Fruit fly (Drosophila melanogaster) whole organism, embryonic: Measurements from ENCODE around the gene corto.

ENCODE experiments used
- ATbp ChIP-seq: fragments of 200-800 bp; sonication (Bioruptor generic); optimal IDR thresholded peaks from 2 replicates; lab custom pipeline; 2017; ENCODE audit warnings: missing biosample characterization, mild to moderate bottlenecking, missing genetic modification characterization, missing genetic modification reagents
- Blimp-1 ChIP-seq: fragments of 200-800 bp; sonication (Bioruptor generic); optimal IDR thresholded peaks from 3 replicates; lab custom pipeline; 2018; ENCODE audit warnings: missing biosample characterization, missing genetic modification characterization, mild to moderate bottlenecking, moderate library complexity, missing genetic modification reagents
- BtbVII ChIP-seq: fragments of 200-800 bp; sonication (Bioruptor generic); optimal IDR thresholded peaks from 3 replicates; lab custom pipeline; 2017; ENCODE audit warnings: missing biosample characterization, mild to moderate bottlenecking, missing genetic modification characterization
- CG11085 ChIP-seq: fragments of 200-800 bp; sonication (Bioruptor generic); IDR thresholded peaks from 2 replicates; pipeline ENCODE4 v1.3.6; 2022; ENCODE audit warnings: missing biosample characterization, missing genetic modification characterization
- CG11504 ChIP-seq: fragments of 200-800 bp; sonication (Bioruptor generic); optimal IDR thresholded peaks from 3 replicates; lab custom pipeline; 2019; ENCODE audit warnings: missing biosample characterization, mild to moderate bottlenecking, missing genetic modification characterization, moderate library complexity
- CG11560 ChIP-seq: fragments of 200-800 bp; sonication (Bioruptor generic); IDR thresholded peaks from 3 replicates; pipeline ENCODE4 v1.3.6; 2022; ENCODE audit warnings: missing biosample characterization, missing genetic modification characterization
- CG12299 ChIP-seq: fragments of 200-800 bp; sonication (Bioruptor generic); optimal IDR thresholded peaks from 2 replicates; lab custom pipeline; 2018; ENCODE audit warnings: missing biosample characterization, mild to moderate bottlenecking, missing genetic modification characterization
- CG12659 ChIP-seq: fragments of 200-800 bp; sonication (Bioruptor generic); optimal IDR thresholded peaks from 3 replicates; lab custom pipeline; 2017; ENCODE audit warnings: mild to moderate bottlenecking, missing biosample characterization, missing genetic modification reagents, missing genetic modification characterization
- CG12744 ChIP-seq: fragments of 200-800 bp; sonication (Bioruptor generic); optimal IDR thresholded peaks from 2 replicates; lab custom pipeline; 2016; ENCODE audit warnings: missing biosample characterization, missing genetic modification characterization
- CG13296 ChIP-seq: fragments of 200-800 bp; sonication (Bioruptor generic); optimal IDR thresholded peaks from 3 replicates; lab custom pipeline; 2018; ENCODE audit warnings: missing biosample characterization, mild to moderate bottlenecking, missing genetic modification characterization
- CG14710 ChIP-seq: fragments of 200-800 bp; sonication (Bioruptor generic); optimal IDR thresholded peaks from 3 replicates; lab custom pipeline; 2019; ENCODE audit warnings: missing biosample characterization, mild to moderate bottlenecking, missing genetic modification characterization, moderate library complexity
- CG17361 ChIP-seq: fragments of 200-800 bp; sonication (Bioruptor generic); IDR thresholded peaks from 3 replicates; pipeline ENCODE4 v1.3.6; 2022; ENCODE audit warnings: missing biosample characterization, missing genetic modification characterization
- CG17829 ChIP-seq: fragments of 200-800 bp; optimal IDR thresholded peaks from 2 replicates; lab custom pipeline; 2019; ENCODE audit warnings: missing biosample characterization, mild to moderate bottlenecking, missing genetic modification characterization, moderate library complexity
- CG18476 ChIP-seq: fragments of 200-800 bp; sonication (Bioruptor generic); optimal IDR thresholded peaks from 2 replicates; lab custom pipeline; 2016; ENCODE audit warnings: missing biosample characterization, mild to moderate bottlenecking, missing genetic modification characterization
- CG2202 ChIP-seq: fragments of 200-800 bp; sonication (Bioruptor generic); optimal IDR thresholded peaks from 2 replicates; lab custom pipeline; 2018; ENCODE audit warnings: missing biosample characterization, mild to moderate bottlenecking, missing genetic modification characterization
- CG30020 ChIP-seq: fragments of 200-800 bp; optimal IDR thresholded peaks from 2 replicates; lab custom pipeline; 2019; ENCODE audit warnings: missing biosample characterization, mild to moderate bottlenecking, missing genetic modification characterization, moderate library complexity
- CG3407 ChIP-seq: fragments of 200-800 bp; sonication (Bioruptor generic); optimal IDR thresholded peaks from 2 replicates; lab custom pipeline; 2018; ENCODE audit warnings: missing biosample characterization, mild to moderate bottlenecking, missing genetic modification characterization
- CG4707 ChIP-seq: fragments of 200-800 bp; sonication (Bioruptor generic); optimal IDR thresholded peaks from 2 replicates; lab custom pipeline; 2018; ENCODE audit warnings: missing biosample characterization, mild to moderate bottlenecking, missing genetic modification characterization, moderate library complexity
- CG6683 ChIP-seq: fragments of 200-800 bp; sonication (Bioruptor generic); optimal IDR thresholded peaks from 2 replicates; lab custom pipeline; 2017; ENCODE audit warnings: missing biosample characterization, mild to moderate bottlenecking, missing genetic modification characterization, missing genetic modification reagents
- CG6765 ChIP-seq: fragments of 200-800 bp; sonication (Bioruptor generic); optimal IDR thresholded peaks from 3 replicates; lab custom pipeline; 2017; ENCODE audit warnings: missing biosample characterization, mild to moderate bottlenecking, missing genetic modification characterization
- CG7786 ChIP-seq: fragments of 200-800 bp; sonication (Bioruptor generic); optimal IDR thresholded peaks from 2 replicates; lab custom pipeline; 2016; ENCODE audit warnings: missing biosample characterization, missing genetic modification characterization
- CG8924 ChIP-seq: fragments of 200-800 bp; optimal IDR thresholded peaks from 3 replicates; lab custom pipeline; 2019; ENCODE audit warnings: missing biosample characterization, mild to moderate bottlenecking, missing genetic modification characterization, moderate library complexity
- CG9609 ChIP-seq: fragments of 200-800 bp; sonication (Bioruptor generic); optimal IDR thresholded peaks from 3 replicates; lab custom pipeline; 2016; ENCODE audit warnings: missing biosample characterization, missing genetic modification characterization
- Dbx ChIP-seq: fragments of 200-800 bp; sonication (Bioruptor generic); IDR thresholded peaks from 3 replicates; pipeline ENCODE4 v1.3.6; 2022; ENCODE audit warnings: missing biosample characterization, missing genetic modification characterization
- Dip3 ChIP-seq: fragments of 200-800 bp; sonication (Bioruptor generic); optimal IDR thresholded peaks from 3 replicates; lab custom pipeline; 2016; ENCODE audit warnings: missing biosample characterization, missing genetic modification characterization
- Doc2 ChIP-seq: fragments of 200-800 bp; sonication (Bioruptor generic); IDR thresholded peaks from 2 replicates; pipeline ENCODE4 v1.3.6; 2022; ENCODE audit warnings: missing biosample characterization, missing genetic modification characterization
- HLH54F ChIP-seq: fragments of 200-800 bp; sonication (Bioruptor generic); optimal IDR thresholded peaks from 3 replicates; lab custom pipeline; 2016; ENCODE audit warnings: missing biosample characterization, missing genetic modification characterization
- Hmx ChIP-seq: fragments of 200-800 bp; sonication (Bioruptor generic); optimal IDR thresholded peaks from 2 replicates; lab custom pipeline; 2016; ENCODE audit warnings: missing biosample characterization, missing genetic modification characterization
- Hsf ChIP-seq: fragments of 200-800 bp; sonication (Bioruptor generic); optimal IDR thresholded peaks from 3 replicates; lab custom pipeline; 2016; ENCODE audit warnings: missing biosample characterization, missing genetic modification characterization
- Mad ChIP-seq: fragments of 200-800 bp; sonication (Bioruptor generic); optimal IDR thresholded peaks from 2 replicates; lab custom pipeline; 2016; ENCODE audit warnings: missing biosample characterization, missing genetic modification characterization
- Mrtf ChIP-seq: fragments of 200-800 bp; sonication (Bioruptor generic); IDR thresholded peaks from 3 replicates; pipeline ENCODE4 v1.3.6; 2022; ENCODE audit warnings: missing biosample characterization, missing genetic modification characterization
- Oli ChIP-seq: fragments of 200-800 bp; sonication (Bioruptor generic); optimal IDR thresholded peaks from 2 replicates; lab custom pipeline; 2018; ENCODE audit warnings: missing biosample characterization, mild to moderate bottlenecking, missing genetic modification characterization, moderate library complexity
- Ptx1 ChIP-seq: fragments of 200-800 bp; sonication (Bioruptor generic); IDR thresholded peaks from 2 replicates; pipeline ENCODE4 v1.3.6; 2022; ENCODE audit warnings: missing biosample characterization, missing genetic modification characterization
- Sry-δ ChIP-seq: fragments of 200-800 bp; sonication (Bioruptor generic); optimal IDR thresholded peaks from 2 replicates; lab custom pipeline; 2016; ENCODE audit warnings: missing biosample characterization, missing genetic modification characterization
- Stat92E ChIP-seq, 3 experiments: fragments of >200 bp in 2 of 3; fragments of 200-800 bp in 1 of 3; sonication (Bioruptor generic) in 1 of 3; optimal IDR thresholded peaks; 2 replicates each; lab custom pipeline; 2017 to 2019; ENCODE audit warnings: missing biosample characterization in 3 of 3, missing genetic modification characterization in 3 of 3, mild to moderate bottlenecking in 1 of 3, moderate library complexity in 1 of 3
- YL-1 ChIP-seq: fragments of 200-800 bp; sonication (Bioruptor generic); optimal IDR thresholded peaks from 3 replicates; lab custom pipeline; 2017; ENCODE audit warnings: missing biosample characterization, mild to moderate bottlenecking, missing genetic modification characterization
- ase ChIP-seq: fragments of 200-800 bp; sonication (Bioruptor generic); IDR thresholded peaks from 3 replicates; pipeline ENCODE4 v1.3.6; 2022; ENCODE audit warnings: missing biosample characterization, missing genetic modification characterization
- cg ChIP-seq: fragments of 200-800 bp; sonication (Bioruptor generic); optimal IDR thresholded peaks from 3 replicates; lab custom pipeline; 2019; ENCODE audit warnings: missing biosample characterization, mild to moderate bottlenecking, missing genetic modification characterization, moderate library complexity
- esg ChIP-seq: fragments of 200-800 bp; sonication (Bioruptor generic); conservative IDR thresholded peaks from 2 replicates; pipeline ENCODE4 v1.3.6; 2022; ENCODE audit warnings: missing biosample characterization, missing genetic modification characterization
- eve ChIP-seq, 2 experiments: fragments of >200 bp; optimal IDR thresholded peaks; 2 replicates each; lab custom pipeline; 2017; ENCODE audit warnings: missing biosample characterization in 2 of 2, missing genetic modification characterization in 2 of 2
- gsb ChIP-seq: fragments of 200-800 bp; sonication (Bioruptor generic); IDR thresholded peaks from 2 replicates; pipeline ENCODE4 v1.3.6; 2022; ENCODE audit warnings: missing biosample characterization, missing genetic modification characterization
- hb ChIP-seq: fragments of 200-800 bp; sonication (Bioruptor generic); IDR thresholded peaks from 3 replicates; pipeline ENCODE4 v1.3.6; 2022; ENCODE audit warnings: missing biosample characterization, missing genetic modification characterization; ENCODE audit not compliant: partially characterized antibody
- her ChIP-seq: fragments of 200-800 bp; sonication (Bioruptor generic); optimal IDR thresholded peaks from 2 replicates; lab custom pipeline; 2016; ENCODE audit warnings: missing biosample characterization, missing genetic modification characterization
- hth ChIP-seq: fragments of >200 bp; optimal IDR thresholded peaks from 2 replicates; lab custom pipeline; 2017; ENCODE audit warnings: inconsistent platforms
- lbe ChIP-seq: fragments of 200-800 bp; sonication (Bioruptor generic); optimal IDR thresholded peaks from 2 replicates; lab custom pipeline; 2016; ENCODE audit warnings: missing biosample characterization, mild to moderate bottlenecking, missing genetic modification characterization
- nom ChIP-seq: fragments of 200-800 bp; sonication (Bioruptor generic); optimal IDR thresholded peaks from 2 replicates; lab custom pipeline; 2017; ENCODE audit warnings: missing biosample characterization, missing genetic modification characterization, mild to moderate bottlenecking, moderate library complexity, missing genetic modification reagents
- otp ChIP-seq: fragments of 200-800 bp; sonication (Bioruptor generic); IDR thresholded peaks from 3 replicates; pipeline ENCODE4, ENCODE4 v1.3.6; 2022; ENCODE audit warnings: missing biosample characterization, missing genetic modification characterization
- pan ChIP-seq, 4 experiments: fragments of >200 bp in 3 of 4; fragments of 200-800 bp in 1 of 4; sonication (Bioruptor generic) in 1 of 4; optimal IDR thresholded peaks in 3 of 4; IDR thresholded peaks in 1 of 4; 2 replicates each; pipeline versions ENCODE4 v1.3.6 to Lab custom; 2017 to 2022; ENCODE audit warnings: missing biosample characterization in 2 of 4, missing genetic modification characterization in 2 of 4, mixed read lengths in 1 of 4
- pros ChIP-seq: fragments of 200-800 bp; sonication (Bioruptor generic); optimal IDR thresholded peaks from 3 replicates; lab custom pipeline; 2019; ENCODE audit warnings: missing biosample characterization, mild to moderate bottlenecking, missing genetic modification characterization, moderate library complexity
- stc ChIP-seq: fragments of 200-800 bp; sonication (Bioruptor generic); IDR thresholded peaks from 2 replicates; pipeline ENCODE4 v1.3.6; 2022; ENCODE audit warnings: missing biosample characterization, missing genetic modification characterization

corto gene

DNA sequence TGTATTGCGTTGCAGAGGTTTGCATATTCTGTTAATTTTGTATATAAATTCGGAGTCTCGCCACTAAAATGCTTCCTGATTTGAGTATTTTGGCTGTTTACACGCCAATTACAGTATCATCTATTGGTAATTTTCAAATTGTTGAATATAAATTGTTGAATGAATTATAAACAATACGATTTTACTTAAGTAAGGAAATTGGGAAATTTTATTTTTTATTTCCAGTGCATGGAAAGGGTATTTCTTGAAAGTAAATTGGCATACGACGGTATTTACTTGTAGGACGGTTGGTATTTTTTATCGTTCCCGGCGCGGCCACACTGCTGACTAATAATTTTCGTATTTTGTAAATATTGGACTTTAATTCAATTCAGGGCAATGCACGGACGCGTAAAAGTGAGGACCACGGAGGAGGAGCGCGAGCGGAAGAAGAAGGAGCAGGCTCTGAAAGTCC is 40.9 kb upstream of the corto start, which contains the start of gene RabGGTa (continued):
- TF ChIP-seq CG17829 (peak; percentile 72), CG11504 (no peak), CG4707 (GFP tag; lab: Kevin White, UChicago) (peak; percentile 42), CG13296 (peak; percentile 58), Dbx (GFP tag; lab: Robert Waterston, UW) (peak; percentile 74; the same call in 2 of the 3 replicates), cg (GFP tag; lab: Kevin White, UChicago) (no peak), esg (GFP tag; lab: Robert Waterston, UW) (peak; percentile 67), CG11085 (peak; percentile 61), otp (GFP tag; lab: Robert Waterston, UW) (0 out of 3 replicates have a peak, but pooled peaks have one; percentile 71), CG11560 (no peak), Blimp-1 (GFP tag; lab: Kevin White, UChicago) (peak; percentile 58), Stat92E (GFP tag; optimal IDR thresholded peaks at IDR 0.05; lab: Kevin White, UChicago) (no peak), pan (optimal IDR thresholded peaks at IDR 0.05; lab: Kevin White, UChicago) (no peak), pan (GFP tag; optimal IDR thresholded peaks at IDR 0.05 in 1 of 2, IDR thresholded peaks at IDR 0.05 in 1 of 2) (peak in 1 of 2 experiments; percentile 81), CG9609 (GFP tag; lab: Kevin White, UChicago) (peak; percentile 49), ase (GFP tag; lab: Robert Waterston, UW) (peak; percentile 75), CG2202 (peak; percentile 36), CG3407 (peak; percentile 27), BtbVII (GFP tag; lab: Kevin White, UChicago) (peak; percentile 43), hth (lab: Kevin White, UChicago) (no peak), Sry-δ (GFP tag; lab: Kevin White, UChicago) (peak; percentile 33), Oli (peak; percentile 61), her (no peak), Doc2 (GFP tag; lab: Robert Waterston, UW) (no peak), CG8924 (tag; lab: Kevin White, UChicago) (peak; percentile 77), Hsf (peak; percentile 48), CG12659 (GFP tag; lab: Kevin White, UChicago) (peak; percentile 77), hb (no peak), Mrtf (GFP tag; lab: Robert Waterston, UW) (0 out of 3 replicates have a peak, but pooled peaks have one; percentile 32), YL-1 (GFP tag; lab: Kevin White, UChicago) (peak; percentile 85), CG12299 (tag; lab: Kevin White, UChicago) (peak; percentile 55), Ptx1 (GFP tag; lab: Robert Waterston, UW) (peak; percentile 68), gsb (GFP tag; lab: Robert Waterston, UW) (peak; percentile 59), CG6765 (GFP tag; lab: Kevin White, UChicago) (peak; percentile 11), Mad (GFP tag; lab: Kevin White, UChicago) (no peak), Dip3 (GFP tag; lab: Kevin White, UChicago) (peak; percentile 57), eve (GFP tag; optimal IDR thresholded peaks at IDR 0.05; lab: Kevin White, UChicago) (no peak), lbe (no peak), ATbp (GFP tag; lab: Kevin White, UChicago) (no peak), CG6683 (GFP tag; lab: Kevin White, UChicago) (peak; percentile 38), HLH54F (GFP tag; lab: Kevin White, UChicago) (peak; percentile 72), CG30020 (peak; percentile 38), Hmx (GFP tag; lab: Kevin White, UChicago) (no peak), CG14710 (tag; lab: Kevin White, UChicago) (peak; percentile 71), CG12744 (GFP tag; lab: Kevin White, UChicago) (peak; percentile 53), stc (peak; percentile 66), CG17361 (GFP tag; lab: Robert Waterston, UW) (peak; percentile 78), CG7786 (GFP tag; lab: Kevin White, UChicago) (peak; percentile 56), CG18476 (peak; percentile 62), nom (no peak), pros (GFP tag; lab: Kevin White, UChicago) (no peak)
